Fruit fly (Drosophila melanogaster) whole organism: ENCODE results near the gene CG10338.

ENCODE experiments used
- pan ChIP-seq: fragments of >200 bp; optimal IDR thresholded peaks from 2 replicates; lab custom pipeline; 2017
- psq ChIP-seq: fragments of >200 bp; optimal IDR thresholded peaks from 2 replicates; lab custom pipeline; 2017

DNA sequence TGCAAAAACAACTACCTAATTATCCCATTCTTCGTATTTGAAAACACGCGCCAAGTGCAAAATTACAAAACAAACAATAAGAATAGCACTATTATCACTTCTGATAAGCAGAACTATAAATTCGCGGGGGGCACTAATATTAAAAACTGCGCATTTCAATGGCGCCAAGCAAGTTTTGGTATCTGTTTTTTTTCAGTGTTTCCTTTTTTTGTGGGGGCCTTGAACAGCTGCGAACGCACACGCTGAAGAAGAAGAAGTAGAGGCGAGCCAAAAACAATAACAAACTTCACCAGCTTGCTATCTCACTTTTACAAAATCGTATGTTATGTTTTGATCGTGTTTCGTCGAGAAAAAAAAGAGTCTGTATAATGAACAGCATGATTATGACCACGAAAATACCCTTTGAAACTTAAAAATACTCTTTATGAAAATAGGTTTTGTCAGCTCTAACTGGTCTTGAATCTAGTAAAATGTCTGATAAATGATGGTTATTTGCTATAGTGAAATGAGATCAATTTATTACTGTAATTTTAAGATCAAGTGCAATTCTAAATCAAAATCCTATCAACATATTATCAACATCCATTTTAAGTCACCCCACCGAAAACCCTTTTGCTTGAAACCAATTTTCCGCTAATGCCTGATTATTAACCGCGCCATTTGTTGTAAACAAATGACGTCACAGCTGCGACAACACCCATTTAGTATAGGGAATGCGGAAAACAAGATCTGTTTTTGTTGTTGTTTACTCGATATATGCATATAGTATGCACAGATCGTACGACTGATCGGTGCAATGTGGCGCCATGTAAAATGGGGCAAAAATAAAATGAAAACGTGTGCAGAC lies 1.4 kb upstream of the CG10338 start:
- peak; percentile 3 for TF ChIP-seq pan (lab: Kevin White, UChicago)
- no peak for TF ChIP-seq psq (lab: Kevin White, UChicago)
